Fruit fly (Drosophila melanogaster) whole organism, embryonic: ENCODE data around the gene Rtca.

Source experiments
- Atf3 ChIP-seq: fragments of 200-800 bp; sonication (Bioruptor generic); optimal IDR thresholded peaks from 3 replicates; lab custom pipeline; 2016; ENCODE audit warnings: missing biosample characterization, missing genetic modification characterization
- B-H1 ChIP-seq: fragments of 200-800 bp; sonication (Bioruptor generic); IDR thresholded peaks from 3 replicates; pipeline ENCODE4 v1.3.6; 2022; ENCODE audit warnings: missing biosample characterization, missing genetic modification characterization
- BtbVII ChIP-seq: fragments of 200-800 bp; sonication (Bioruptor generic); optimal IDR thresholded peaks from 3 replicates; lab custom pipeline; 2017; ENCODE audit warnings: missing biosample characterization, mild to moderate bottlenecking, missing genetic modification characterization
- CG10274 ChIP-seq: fragments of 200-800 bp; sonication (Bioruptor generic); optimal IDR thresholded peaks from 3 replicates; lab custom pipeline; 2017; ENCODE audit warnings: missing biosample characterization, mild to moderate bottlenecking, missing genetic modification characterization
- CG11085 ChIP-seq: fragments of 200-800 bp; sonication (Bioruptor generic); IDR thresholded peaks from 2 replicates; pipeline ENCODE4 v1.3.6; 2022; ENCODE audit warnings: missing biosample characterization, missing genetic modification characterization
- CG11398 ChIP-seq: fragments of 200-800 bp; sonication (Bioruptor generic); optimal IDR thresholded peaks from 2 replicates; lab custom pipeline; 2016; ENCODE audit warnings: missing biosample characterization, missing genetic modification characterization
- CG12391 ChIP-seq: fragments of 200-800 bp; sonication (Bioruptor generic); optimal IDR thresholded peaks from 3 replicates; lab custom pipeline; 2018; ENCODE audit warnings: missing biosample characterization, mild to moderate bottlenecking, missing genetic modification characterization, moderate library complexity
- CG13894 ChIP-seq: fragments of 200-800 bp; sonication (Bioruptor generic); optimal IDR thresholded peaks from 3 replicates; lab custom pipeline; 2018; ENCODE audit warnings: missing biosample characterization, mild to moderate bottlenecking, missing genetic modification characterization, moderate library complexity
- CG14667 ChIP-seq: fragments of 200-800 bp; sonication (Bioruptor generic); IDR thresholded peaks from 2 replicates; pipeline ENCODE4 v1.3.6; 2022; ENCODE audit warnings: missing biosample characterization, missing genetic modification characterization
- CG16779 ChIP-seq: fragments of 200-800 bp; sonication (Bioruptor generic); IDR thresholded peaks from 2 replicates; pipeline ENCODE4 v1.3.6; 2022; ENCODE audit warnings: missing biosample characterization, missing genetic modification characterization
- CG16863 ChIP-seq: fragments of 200-800 bp; sonication (Bioruptor generic); optimal IDR thresholded peaks from 3 replicates; lab custom pipeline; 2016; ENCODE audit warnings: missing biosample characterization, missing genetic modification characterization
- CG17385 ChIP-seq: fragments of 200-800 bp; sonication (Bioruptor generic); optimal IDR thresholded peaks from 3 replicates; lab custom pipeline; 2018; ENCODE audit warnings: missing biosample characterization, mild to moderate bottlenecking, missing genetic modification characterization
- CG18011 ChIP-seq: fragments of 200-800 bp; sonication (Bioruptor generic); optimal IDR thresholded peaks from 2 replicates; lab custom pipeline; 2017; ENCODE audit warnings: missing biosample characterization, missing genetic modification characterization, mild to moderate bottlenecking, moderate library complexity, missing genotype
- CG1832 ChIP-seq: fragments of 200-800 bp; sonication (Bioruptor generic); optimal IDR thresholded peaks from 2 replicates; lab custom pipeline; 2017; ENCODE audit warnings: missing biosample characterization, mild to moderate bottlenecking, missing genetic modification characterization, inconsistent platforms
- CG2202 ChIP-seq: fragments of 200-800 bp; sonication (Bioruptor generic); optimal IDR thresholded peaks from 2 replicates; lab custom pipeline; 2018; ENCODE audit warnings: missing biosample characterization, mild to moderate bottlenecking, missing genetic modification characterization
- CG2678 ChIP-seq: fragments of 200-800 bp; sonication (Bioruptor generic); optimal IDR thresholded peaks from 3 replicates; lab custom pipeline; 2019; ENCODE audit warnings: missing biosample characterization, mild to moderate bottlenecking, missing genetic modification characterization, moderate library complexity
- CG5180 ChIP-seq: fragments of 200-800 bp; sonication (Bioruptor generic); optimal IDR thresholded peaks from 3 replicates; lab custom pipeline; 2017; ENCODE audit warnings: missing biosample characterization, missing genetic modification characterization, mild to moderate bottlenecking, moderate library complexity, missing genetic modification reagents
- CG5953 ChIP-seq: fragments of 200-800 bp; sonication (Bioruptor generic); IDR thresholded peaks from 2 replicates; pipeline ENCODE4 v1.3.6; 2022; ENCODE audit warnings: missing biosample characterization, missing genetic modification characterization
- CG6765 ChIP-seq: fragments of 200-800 bp; sonication (Bioruptor generic); optimal IDR thresholded peaks from 3 replicates; lab custom pipeline; 2017; ENCODE audit warnings: missing biosample characterization, mild to moderate bottlenecking, missing genetic modification characterization
- CG9727 ChIP-seq: fragments of 200-800 bp; sonication (Bioruptor generic); optimal IDR thresholded peaks from 3 replicates; lab custom pipeline; 2017; ENCODE audit warnings: missing biosample characterization, mild to moderate bottlenecking, missing genetic modification characterization
- CG9817 ChIP-seq: fragments of 200-800 bp; sonication (Bioruptor generic); optimal IDR thresholded peaks from 2 replicates; lab custom pipeline; 2018; ENCODE audit warnings: missing biosample characterization, mild to moderate bottlenecking, missing genetic modification characterization, moderate library complexity
- CTCF ChIP-seq: fragments of 200-800 bp; sonication (Bioruptor generic); optimal IDR thresholded peaks from 2 replicates; lab custom pipeline; 2017; ENCODE audit warnings: missing biosample characterization, mild to moderate bottlenecking, missing genetic modification characterization, moderate library complexity
- Chrac-16 ChIP-seq: fragments of 200-800 bp; sonication (Bioruptor generic); optimal IDR thresholded peaks from 3 replicates; lab custom pipeline; 2016; ENCODE audit warnings: missing biosample characterization, missing genetic modification characterization
- Dfd ChIP-seq, 2 experiments: fragments of >200 bp; optimal IDR thresholded peaks; 2 replicates each; lab custom pipeline; 2017; ENCODE audit warnings: missing biosample characterization in 2 of 2, missing genetic modification characterization in 2 of 2
- Doc2 ChIP-seq: fragments of 200-800 bp; sonication (Bioruptor generic); IDR thresholded peaks from 2 replicates; pipeline ENCODE4 v1.3.6; 2022; ENCODE audit warnings: missing biosample characterization, missing genetic modification characterization
- HLH3B ChIP-seq: fragments of 200-800 bp; sonication (Bioruptor generic); IDR thresholded peaks from 2 replicates; pipeline ENCODE4 v1.3.6; 2022; ENCODE audit warnings: missing biosample characterization, missing genetic modification characterization
- Lhr ChIP-seq: fragments of 200-800 bp; sonication (Bioruptor generic); optimal IDR thresholded peaks from 3 replicates; lab custom pipeline; 2017; ENCODE audit warnings: mild to moderate bottlenecking, missing biosample characterization, missing genetic modification reagents, missing genetic modification characterization
- NC2α ChIP-seq: fragments of 200-800 bp; sonication (Bioruptor generic); optimal IDR thresholded peaks from 2 replicates; lab custom pipeline; 2016; ENCODE audit warnings: missing biosample characterization, missing genetic modification characterization
- Optix ChIP-seq: fragments of 200-800 bp; sonication (Bioruptor generic); IDR thresholded peaks from 3 replicates; pipeline ENCODE4 v1.3.6; 2022; ENCODE audit warnings: missing biosample characterization, missing genetic modification characterization
- Ravus ChIP-seq: fragments of 200-800 bp; sonication (Bioruptor generic); IDR thresholded peaks from 2 replicates; pipeline ENCODE4 v1.3.6; 2022; ENCODE audit warnings: missing biosample characterization, missing genetic modification characterization
- Taf1 ChIP-seq: fragments of 200-800 bp; sonication (Bioruptor generic); IDR thresholded peaks from 2 replicates; pipeline ENCODE4 v1.3.6; 2022; ENCODE audit warnings: missing biosample characterization, missing genetic modification characterization
- Xbp1 ChIP-seq: fragments of 200-800 bp; sonication (Bioruptor generic); optimal IDR thresholded peaks from 3 replicates; lab custom pipeline; 2016; ENCODE audit warnings: missing biosample characterization, mild to moderate bottlenecking, missing genetic modification characterization
- ase ChIP-seq: fragments of 200-800 bp; sonication (Bioruptor generic); IDR thresholded peaks from 3 replicates; pipeline ENCODE4 v1.3.6; 2022; ENCODE audit warnings: missing biosample characterization, missing genetic modification characterization
- bigmax ChIP-seq: fragments of 200-800 bp; sonication (Bioruptor generic); optimal IDR thresholded peaks from 2 replicates; lab custom pipeline; 2018; ENCODE audit warnings: missing biosample characterization, mild to moderate bottlenecking, missing genetic modification characterization
- cg ChIP-seq: fragments of 200-800 bp; sonication (Bioruptor generic); optimal IDR thresholded peaks from 3 replicates; lab custom pipeline; 2019; ENCODE audit warnings: missing biosample characterization, mild to moderate bottlenecking, missing genetic modification characterization, moderate library complexity
- croc ChIP-seq: fragments of 200-800 bp; sonication (Bioruptor generic); conservative IDR thresholded peaks from 3 replicates; pipeline ENCODE4 v1.3.6; 2022; ENCODE audit warnings: missing biosample characterization, missing genetic modification characterization
- crol ChIP-seq: fragments of 200-800 bp; sonication (Bioruptor generic); IDR thresholded peaks from 2 replicates; pipeline ENCODE4 v1.3.6; 2022; ENCODE audit warnings: missing biosample characterization, missing genetic modification characterization
- da ChIP-seq: fragments of 200-800 bp; sonication (Bioruptor generic); optimal IDR thresholded peaks from 2 replicates; lab custom pipeline; 2016; ENCODE audit warnings: missing biosample characterization, missing genetic modification characterization
- gfzf ChIP-seq: fragments of 200-800 bp; sonication (Bioruptor generic); optimal IDR thresholded peaks from 2 replicates; lab custom pipeline; 2016; ENCODE audit warnings: missing biosample characterization, mild to moderate bottlenecking, missing genetic modification characterization, moderate library complexity
- insv ChIP-seq, 2 experiments: fragments of 200-800 bp; sonication (Bioruptor generic); optimal IDR thresholded peaks; 3 replicates each; lab custom pipeline; 2016 to 2018; ENCODE audit warnings: missing biosample characterization in 2 of 2, missing genetic modification characterization in 2 of 2
- nau ChIP-seq: fragments of 200-800 bp; sonication (Bioruptor generic); optimal IDR thresholded peaks from 3 replicates; lab custom pipeline; 2017; ENCODE audit warnings: missing biosample characterization, mild to moderate bottlenecking, missing genetic modification characterization, missing genetic modification reagents
- otp ChIP-seq: fragments of 200-800 bp; sonication (Bioruptor generic); IDR thresholded peaks from 3 replicates; pipeline ENCODE4, ENCODE4 v1.3.6; 2022; ENCODE audit warnings: missing biosample characterization, missing genetic modification characterization
- p53 ChIP-seq: fragments of 200-800 bp; sonication (Bioruptor generic); optimal IDR thresholded peaks from 2 replicates; lab custom pipeline; 2016; ENCODE audit warnings: missing biosample characterization, missing genetic modification characterization
- pum ChIP-seq: fragments of 200-800 bp; sonication (Bioruptor generic); optimal IDR thresholded peaks from 2 replicates; lab custom pipeline; 2016; ENCODE audit warnings: missing biosample characterization, missing genetic modification characterization
- sim ChIP-seq: fragments of 200-800 bp; sonication (Bioruptor generic); IDR thresholded peaks from 2 replicates; pipeline ENCODE4 v1.3.6; 2022; ENCODE audit warnings: missing biosample characterization, missing genetic modification characterization
- trem ChIP-seq: fragments of 200-800 bp; optimal IDR thresholded peaks from 3 replicates; lab custom pipeline; 2019; ENCODE audit warnings: missing biosample characterization, mild to moderate bottlenecking, missing genetic modification characterization, moderate library complexity
- trh ChIP-seq: fragments of 200-800 bp; sonication (Bioruptor generic); optimal IDR thresholded peaks from 2 replicates; lab custom pipeline; 2016; ENCODE audit warnings: missing biosample characterization, missing genetic modification characterization
- ttk ChIP-seq: fragments of 200-800 bp; sonication (Bioruptor generic); IDR thresholded peaks from 2 replicates; pipeline ENCODE4 v2.1.2; 2022; ENCODE audit warnings: missing biosample characterization, missing genetic modification characterization
- twi ChIP-seq: fragments of 200-800 bp; optimal IDR thresholded peaks from 2 replicates; lab custom pipeline; 2019; ENCODE audit warnings: missing biosample characterization, mild to moderate bottlenecking, missing genetic modification characterization, moderate library complexity
- usp ChIP-seq: fragments of >200 bp; optimal IDR thresholded peaks from 2 replicates; lab custom pipeline; 2017; ENCODE audit warnings: missing biosample characterization, missing genetic modification characterization
- vvl ChIP-seq: fragments of 200-800 bp; sonication (Bioruptor generic); IDR thresholded peaks from 2 replicates; pipeline ENCODE4 v1.3.6; 2022; ENCODE audit warnings: missing biosample characterization, missing genetic modification characterization
- wek ChIP-seq: fragments of 200-800 bp; sonication (Bioruptor generic); optimal IDR thresholded peaks from 3 replicates; lab custom pipeline; 2018; ENCODE audit warnings: missing biosample characterization, mild to moderate bottlenecking, missing genetic modification characterization, moderate library complexity
- zf30C ChIP-seq: fragments of 200-800 bp; sonication (Bioruptor generic); optimal IDR thresholded peaks from 3 replicates; lab custom pipeline; 2018; ENCODE audit warnings: missing biosample characterization, mild to moderate bottlenecking, missing genetic modification characterization

Gene Rtca

dm6 chrX:2070708-2071063, 1.5 kb upstream of the Rtca start (continued):
- TF ChIP-seq cg (GFP tag; lab: Kevin White, UChicago) (no peak), nau (GFP tag; lab: Kevin White, UChicago) (no peak), croc (GFP tag; lab: Robert Waterston, UW) (no peak), CG11085 (GFP tag; lab: Robert Waterston, UW) (peak; percentile 41; the same call in 1 of the 2 replicates), NC2α (GFP tag; lab: Kevin White, UChicago) (no peak), zf30C (GFP tag; lab: Kevin White, UChicago) (no peak), p53 (GFP tag; lab: Kevin White, UChicago) (no peak), CG16863 (peak; percentile 56), CG5953 (no peak), CG5180 (peak; percentile 38), Ravus (GFP tag; lab: Robert Waterston, UW) (peak; percentile 20), CG16779 (no peak), Taf1 (peak; percentile 66), ttk (GFP tag; lab: Robert Waterston, UW) (peak; percentile 66), CG12391 (tag; lab: Kevin White, UChicago) (peak; percentile 39), CG18011 (GFP tag; lab: Kevin White, UChicago) (no peak), ase (peak; percentile 71), twi (no peak), CG2678 (tag; lab: Kevin White, UChicago) (peak; percentile 78), CG2202 (tag; lab: Kevin White, UChicago) (no peak), CG13894 (tag; lab: Kevin White, UChicago) (peak; percentile 40), CG1832 (GFP tag; lab: Kevin White, UChicago) (no peak), sim (GFP tag; lab: Robert Waterston, UW) (no peak), da (GFP tag; lab: Kevin White, UChicago) (no peak), CG14667 (GFP tag; lab: Robert Waterston, UW) (peak; percentile 31; the same call in 1 of the 2 replicates), Atf3 (GFP tag; lab: Kevin White, UChicago) (peak; percentile 10), CG17385 (GFP tag; lab: Kevin White, UChicago) (peak; percentile 53), CG9727 (GFP tag; lab: Kevin White, UChicago) (peak; percentile 49), Lhr (GFP tag; lab: Kevin White, UChicago) (no peak), usp (GFP tag; lab: Kevin White, UChicago) (no peak), Chrac-16 (peak; percentile 11), Dfd (GFP tag; optimal IDR thresholded peaks at IDR 0.05; lab: Kevin White, UChicago) (no peak), CG11398 (GFP tag; lab: Kevin White, UChicago) (peak; percentile 46), Doc2 (GFP tag; lab: Robert Waterston, UW) (peak; percentile 14; the same call in 1 of the 2 replicates), otp (GFP tag; lab: Robert Waterston, UW) (0 out of 3 replicates have a peak, but pooled peaks have one; percentile 52), insv (GFP tag; optimal IDR thresholded peaks at IDR 0.05; lab: Kevin White, UChicago) (no peak), CTCF (GFP tag; lab: Kevin White, UChicago) (no peak), BtbVII (peak; percentile 59), bigmax (GFP tag; lab: Kevin White, UChicago) (no peak), CG10274 (GFP tag; lab: Kevin White, UChicago) (peak; percentile 16), CG9817 (tag; lab: Kevin White, UChicago) (peak; percentile 64), Xbp1 (GFP tag; lab: Kevin White, UChicago) (peak; percentile 15), B-H1 (peak; percentile 47; the same call in 2 of the 3 replicates), HLH3B (GFP tag; lab: Robert Waterston, UW) (peak; percentile 71), crol (peak; percentile 28; the same call in 1 of the 2 replicates), vvl (GFP tag; lab: Robert Waterston, UW) (peak; percentile 80), wek (peak; percentile 9), Optix (peak; percentile 59; the same call in 2 of the 3 replicates), trem (tag; lab: Kevin White, UChicago) (no peak), trh (GFP tag; lab: Kevin White, UChicago) (no peak), gfzf (GFP tag; lab: Kevin White, UChicago) (no peak), pum (GFP tag; lab: Kevin White, UChicago) (peak; percentile 41), CG6765 (GFP tag; lab: Kevin White, UChicago) (no peak)
